Fruit fly (Drosophila melanogaster): Measurements from ENCODE around the gene CG5521.

Gene CG5521

DNA sequence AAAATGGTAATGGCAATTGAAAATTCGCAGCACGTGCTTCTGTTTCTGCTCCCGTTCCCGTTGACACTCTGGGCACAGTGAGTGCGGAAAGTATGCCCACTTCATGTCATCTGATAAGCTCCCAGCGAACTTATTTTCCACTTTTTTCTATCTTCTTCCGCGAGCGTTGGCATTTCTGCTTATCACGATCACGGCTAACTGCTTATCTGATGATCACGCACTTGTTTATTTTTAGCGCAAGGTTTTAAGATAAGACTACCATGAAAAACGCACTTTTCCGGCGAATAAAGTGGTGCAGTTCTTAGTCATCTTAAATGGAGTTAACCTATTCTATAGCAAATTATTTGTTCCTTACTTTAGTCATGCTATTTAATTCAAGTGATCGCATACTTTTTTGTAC lies 29.3 kb upstream of the CG5521 start (continued):
- TF ChIP-seq Smox (GFP tag; optimal IDR thresholded peaks at IDR 0.05) (no peak), dsx (GFP tag; optimal IDR thresholded peaks at IDR 0.05; ENCODE audit: poor library complexity, severe bottlenecking) (no peak), topi (GFP tag; optimal IDR thresholded peaks at IDR 0.05) (no peak), Met (GFP tag; optimal IDR thresholded peaks at IDR 0.05) (no peak), dac (GFP tag; optimal IDR thresholded peaks at IDR 0.05) (peak; percentile 5), Sox15 (GFP tag; optimal IDR thresholded peaks at IDR 0.05) (peak; percentile 24), CG16779 (tag; optimal IDR thresholded peaks at IDR 0.05) (no peak)

DNA sequence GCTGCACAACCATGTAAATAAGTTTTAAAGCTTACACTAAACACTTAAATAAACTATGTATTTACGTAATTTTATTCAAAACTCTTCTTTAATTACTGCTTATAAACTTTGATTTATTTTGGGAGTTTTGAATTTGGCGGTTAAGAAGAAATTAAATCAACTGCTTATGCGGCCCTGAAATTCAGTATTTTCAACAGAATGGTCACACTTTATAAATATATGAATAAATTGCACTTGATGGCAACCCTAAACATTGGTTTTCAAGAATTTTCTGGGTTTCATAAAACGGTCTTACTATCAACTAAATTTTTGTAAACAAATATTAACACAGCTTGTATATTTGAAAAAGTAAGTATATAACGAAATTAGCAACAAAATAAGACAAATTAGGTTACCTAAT lies 21.5 kb upstream of the CG5521 start, which contains the start of gene CG14252:
TSS of gene CG14252 (plus strand) at position 302 of the 400 bp plus-strand sequence.
- TF ChIP-seq esn (GFP tag; optimal IDR thresholded peaks at IDR 0.05), result peak; percentile 3
- TF ChIP-seq topi (GFP tag; optimal IDR thresholded peaks at IDR 0.05), result peak; percentile 4
- peak; percentile 3 for TF ChIP-seq Sox14 (GFP tag; optimal IDR thresholded peaks at IDR 0.05)
- no peak for TF ChIP-seq CG6808 (GFP tag; optimal IDR thresholded peaks at IDR 0.05)
- no peak for TF ChIP-seq net (GFP tag; optimal IDR thresholded peaks at IDR 0.05)
- TF ChIP-seq CG16779 (tag; optimal IDR thresholded peaks at IDR 0.05), result no peak
- TF ChIP-seq spab (GFP tag; optimal IDR thresholded peaks at IDR 0.05), result no peak
- no peak for TF ChIP-seq Ets96B (tag; optimal IDR thresholded peaks at IDR 0.05)
- TF ChIP-seq fd85E (GFP tag; optimal IDR thresholded peaks at IDR 0.05), result no peak
- TF ChIP-seq CG6276 (GFP tag; optimal IDR thresholded peaks at IDR 0.05), result no peak
- no peak for TF ChIP-seq CG11762 (GFP tag; optimal IDR thresholded peaks at IDR 0.05; ENCODE audit: insufficient read depth)
- no peak for TF ChIP-seq Lpt (GFP tag; optimal IDR thresholded peaks at IDR 0.05)
- no peak for TF ChIP-seq CG3032 (tag; optimal IDR thresholded peaks at IDR 0.05)
- TF ChIP-seq fkh (GFP tag; optimal IDR thresholded peaks at IDR 0.05), result peak; percentile 96
- TF ChIP-seq Eip78C (GFP tag), result peak; percentile 70
- no peak for TF ChIP-seq Sox15 (GFP tag; optimal IDR thresholded peaks at IDR 0.05)
- TF ChIP-seq ss (GFP tag; optimal IDR thresholded peaks at IDR 0.05), result no peak

DNA sequence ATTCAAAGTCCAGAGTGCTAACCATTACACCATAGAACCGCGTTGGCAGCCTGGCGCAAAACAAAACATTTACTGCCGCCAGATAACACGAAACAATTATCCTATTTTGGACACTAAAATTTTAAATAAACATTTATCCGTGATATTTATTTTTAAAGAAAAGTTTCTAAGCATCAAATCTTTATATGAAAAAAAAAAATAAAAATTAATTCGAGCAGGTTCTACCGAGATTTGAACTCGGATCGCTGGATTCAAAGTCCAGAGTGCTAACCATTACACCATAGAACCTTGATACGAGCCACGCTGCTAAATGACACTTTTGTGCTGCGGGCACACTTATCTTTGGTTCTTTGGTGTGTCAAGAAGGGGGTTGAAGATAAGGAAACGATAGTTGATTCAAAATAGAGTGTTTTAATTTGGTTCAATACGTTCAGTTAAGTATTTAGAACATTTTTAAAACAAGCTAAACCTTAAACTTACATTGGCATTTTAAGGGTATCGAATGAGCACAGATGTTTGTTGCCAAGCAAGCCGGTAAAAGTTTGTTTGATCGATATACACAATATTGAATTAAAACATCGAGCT lies 19.3 kb upstream of the CG5521 start, which contains the start of gene Spag1:
TSS of gene Spag1 (plus strand) at position 535 of the 585 bp plus-strand sequence.
- TF ChIP-seq topi (GFP tag; optimal IDR thresholded peaks at IDR 0.05) (peak; percentile 27), CG3919 (GFP tag; optimal IDR thresholded peaks at IDR 0.05) (no peak), Ets21C (GFP tag; optimal IDR thresholded peaks at IDR 0.05) (no peak), CG10669 (GFP tag; optimal IDR thresholded peaks at IDR 0.05) (peak; percentile 33), Lpt (GFP tag; optimal IDR thresholded peaks at IDR 0.05) (no peak), Ets96B (tag; optimal IDR thresholded peaks at IDR 0.05) (no peak), vri (GFP tag; optimal IDR thresholded peaks at IDR 0.05) (no peak), Eip93F (GFP tag; optimal IDR thresholded peaks at IDR 0.05) (peak; percentile 70), CG6854 (GFP tag; optimal IDR thresholded peaks at IDR 0.05) (peak; percentile 86), Sox102F (GFP tag; optimal IDR thresholded peaks at IDR 0.05) (no peak), Hr39 (GFP tag; optimal IDR thresholded peaks at IDR 0.05) (no peak), CG8632 (GFP tag; optimal IDR thresholded peaks at IDR 0.05) (no peak), Eip78C (GFP tag) (peak; percentile 86), Hr4 (GFP tag; optimal IDR thresholded peaks at IDR 0.05) (no peak), spab (GFP tag; optimal IDR thresholded peaks at IDR 0.05) (peak; percentile 0), salr (GFP tag; optimal IDR thresholded peaks at IDR 0.05) (no peak), Sox14 (GFP tag; optimal IDR thresholded peaks at IDR 0.05) (peak; percentile 2), dac (GFP tag; optimal IDR thresholded peaks at IDR 0.05) (no peak), CG6163 (GFP tag; IDR thresholded peaks at IDR 0.05) (no peak), CG9139 (GFP tag; optimal IDR thresholded peaks at IDR 0.05) (peak; percentile 76), fkh (GFP tag; optimal IDR thresholded peaks at IDR 0.05) (no peak), CG15336 (GFP tag; IDR thresholded peaks at IDR 0.05) (peak; percentile 52; the same call in 1 of the 2 replicates), CG11762 (GFP tag; optimal IDR thresholded peaks at IDR 0.05; ENCODE audit: insufficient read depth) (no peak), CG10631 (GFP tag; optimal IDR thresholded peaks at IDR 0.05) (no peak), Blimp-1 (GFP tag; optimal IDR thresholded peaks at IDR 0.05) (no peak), Met (GFP tag; optimal IDR thresholded peaks at IDR 0.05) (no peak), lz (GFP tag; optimal IDR thresholded peaks at IDR 0.05) (no peak), ss (GFP tag; optimal IDR thresholded peaks at IDR 0.05) (peak; percentile 71 to 80), Eip75B (GFP tag; optimal IDR thresholded peaks at IDR 0.05) (no peak), eg (GFP tag; IDR thresholded peaks at IDR 0.05) (no peak), Smox (GFP tag; optimal IDR thresholded peaks at IDR 0.05) (no peak), CG6808 (GFP tag; optimal IDR thresholded peaks at IDR 0.05) (peak; percentile 71), CG6276 (GFP tag; optimal IDR thresholded peaks at IDR 0.05) (peak; percentile 72), CG16779 (tag; optimal IDR thresholded peaks at IDR 0.05) (peak; percentile 53), CG6792 (GFP tag; optimal IDR thresholded peaks at IDR 0.05) (no peak), esn (GFP tag; optimal IDR thresholded peaks at IDR 0.05) (peak; percentile 48), OdsH (GFP tag; optimal IDR thresholded peaks at IDR 0.05) (no peak)
